Worm (Caenorhabditis elegans) whole organism, L2 larva: ENCODE results near the gene Y19D2B.1.

Source experiments
- C34F6.9 ChIP-seq: fragments of 150-350 bp; optimal IDR thresholded peaks from 2 replicates; lab custom pipeline; 2014; ENCODE audit warnings: missing biosample characterization, missing genetic modification characterization
- F13H6.1 ChIP-seq: sonication (generic microtip); optimal IDR thresholded peaks from 2 replicates; lab custom pipeline; 2016; ENCODE audit warnings: missing genetic modification characterization, missing compliant biosample characterization
- R02D3.7 ChIP-seq: fragments of 150-350 bp; optimal IDR thresholded peaks from 2 replicates; lab custom pipeline; 2014; ENCODE audit warnings: missing biosample characterization, missing genetic modification characterization
- alr-1 ChIP-seq: fragments of 150-350 bp; optimal IDR thresholded peaks from 2 replicates; lab custom pipeline; 2014; ENCODE audit warnings: missing biosample characterization, missing genetic modification characterization
- aly-2 ChIP-seq: fragments of 150-350 bp; optimal IDR thresholded peaks from 2 replicates; lab custom pipeline; 2014; ENCODE audit warnings: missing biosample characterization, missing genetic modification characterization
- ama-1 ChIP-seq: fragments of 150-350 bp; optimal IDR thresholded peaks from 2 replicates; lab custom pipeline; 2018; ENCODE audit warnings: inconsistent platforms
- ceh-16 ChIP-seq: fragments of 150-350 bp; optimal IDR thresholded peaks from 2 replicates; lab custom pipeline; 2014; ENCODE audit warnings: missing biosample characterization, missing genetic modification characterization
- ceh-82 ChIP-seq: fragments of 150-350 bp; optimal IDR thresholded peaks from 2 replicates; lab custom pipeline; 2014; ENCODE audit warnings: missing biosample characterization, missing genetic modification characterization
- crh-2 ChIP-seq: sonication (generic microtip); optimal IDR thresholded peaks from 2 replicates; lab custom pipeline; 2017; ENCODE audit warnings: missing biosample characterization, missing genetic modification characterization
- dmd-4 ChIP-seq: sonication (generic microtip); optimal IDR thresholded peaks from 2 replicates; lab custom pipeline; 2017; ENCODE audit warnings: missing biosample characterization, missing genetic modification characterization
- egl-27 ChIP-seq: sonication (generic microtip); optimal IDR thresholded peaks from 3 replicates; lab custom pipeline; 2017; ENCODE audit warnings: missing biosample characterization, missing genetic modification reagents, missing genetic modification characterization
- elt-1 ChIP-seq: fragments of 150-350 bp; optimal IDR thresholded peaks from 2 replicates; lab custom pipeline; 2014; ENCODE audit warnings: missing biosample characterization, missing genetic modification characterization
- elt-3 ChIP-seq: sonication (generic microtip); optimal IDR thresholded peaks from 2 replicates; lab custom pipeline; 2017; ENCODE audit warnings: missing biosample characterization, missing genetic modification characterization
- fos-1 ChIP-seq: fragments of 150-350 bp; optimal IDR thresholded peaks from 2 replicates; lab custom pipeline; 2014; ENCODE audit warnings: missing biosample characterization, missing genetic modification characterization
- gmeb-1 ChIP-seq: fragments of 150-350 bp; optimal IDR thresholded peaks from 2 replicates; lab custom pipeline; 2014; ENCODE audit warnings: missing biosample characterization, missing genetic modification characterization
- lin-11 ChIP-seq: fragments of 150-350 bp; sonication (generic microtip); optimal IDR thresholded peaks from 2 replicates; lab custom pipeline; 2014; ENCODE audit warnings: missing biosample characterization, missing genetic modification characterization, inconsistent platforms, mixed read lengths
- lin-13 ChIP-seq: fragments of 150-350 bp; optimal IDR thresholded peaks from 2 replicates; lab custom pipeline; 2014; ENCODE audit warnings: missing biosample characterization, missing genetic modification reagents, missing genetic modification characterization
- lsy-2 ChIP-seq, 2 experiments: fragments of 150-350 bp in 1 of 2; sonication (generic microtip) in 1 of 2; optimal IDR thresholded peaks; 2 replicates each; lab custom pipeline; 2014 to 2017; ENCODE audit warnings: missing biosample characterization in 2 of 2, missing genetic modification characterization in 2 of 2
- mab-5 ChIP-seq: fragments of 150-350 bp; optimal IDR thresholded peaks from 2 replicates; lab custom pipeline; 2014; ENCODE audit warnings: missing biosample characterization, missing genetic modification characterization
- mbf-1 ChIP-seq: sonication (generic microtip); optimal IDR thresholded peaks from 2 replicates; lab custom pipeline; 2017; ENCODE audit warnings: missing biosample characterization, missing genetic modification characterization
- mdl-1 ChIP-seq, 2 experiments: fragments of 150-350 bp in 1 of 2; sonication (generic microtip) in 1 of 2; optimal IDR thresholded peaks; 2 replicates each; lab custom pipeline; 2017; ENCODE audit warnings: missing biosample characterization in 2 of 2, missing genetic modification characterization in 2 of 2
- nhr-12 ChIP-seq: fragments of 150-350 bp; optimal IDR thresholded peaks from 2 replicates; lab custom pipeline; 2014; ENCODE audit warnings: missing biosample characterization, missing genetic modification characterization
- nhr-129 ChIP-seq: fragments of 150-350 bp; optimal IDR thresholded peaks from 2 replicates; lab custom pipeline; 2014; ENCODE audit warnings: missing biosample characterization, missing genetic modification characterization
- nhr-21 ChIP-seq: fragments of 150-350 bp; optimal IDR thresholded peaks from 2 replicates; lab custom pipeline; 2014; ENCODE audit warnings: missing biosample characterization, missing genetic modification characterization
- nhr-23 ChIP-seq: fragments of 150-350 bp; optimal IDR thresholded peaks from 2 replicates; lab custom pipeline; 2014; ENCODE audit warnings: missing biosample characterization, missing genetic modification reagents, missing genetic modification characterization
- nhr-237 ChIP-seq: fragments of 150-350 bp; optimal IDR thresholded peaks from 2 replicates; lab custom pipeline; 2014; ENCODE audit warnings: missing biosample characterization, missing genetic modification characterization
- nhr-25 ChIP-seq: fragments of 150-350 bp; sonication (generic microtip); optimal IDR thresholded peaks from 3 replicates; lab custom pipeline; 2014; ENCODE audit warnings: missing biosample characterization, missing genetic modification characterization
- nhr-6 ChIP-seq: fragments of 150-350 bp; optimal IDR thresholded peaks from 2 replicates; lab custom pipeline; 2014; ENCODE audit warnings: missing biosample characterization, missing genetic modification characterization
- nhr-77 ChIP-seq: fragments of 150-350 bp; optimal IDR thresholded peaks from 2 replicates; lab custom pipeline; 2014; ENCODE audit warnings: missing biosample characterization, missing genetic modification characterization
- sem-4 ChIP-seq: fragments of 150-350 bp; optimal IDR thresholded peaks from 2 replicates; lab custom pipeline; 2014; ENCODE audit warnings: missing biosample characterization, missing genetic modification reagents, missing genetic modification characterization
- skn-1 ChIP-seq: sonication (generic microtip); optimal IDR thresholded peaks from 2 replicates; lab custom pipeline; 2017; ENCODE audit warnings: missing biosample characterization, missing genetic modification characterization
- sma-3 ChIP-seq: sonication (generic microtip); optimal IDR thresholded peaks from 2 replicates; lab custom pipeline; 2016; ENCODE audit warnings: missing genetic modification reagents, missing genetic modification characterization, missing compliant biosample characterization
- sma-9 ChIP-seq, 2 experiments: fragments of 150-350 bp in 1 of 2; sonication (generic microtip) in 1 of 2; optimal IDR thresholded peaks; 2 replicates each; lab custom pipeline; 2014 to 2016; ENCODE audit warnings: missing genetic modification characterization in 2 of 2, mild to moderate bottlenecking in 1 of 2, missing biosample characterization in 1 of 2, missing compliant biosample characterization in 1 of 2, missing genetic modification reagents in 1 of 2, moderate library complexity in 1 of 2
- snpc-4 ChIP-seq: fragments of 150-350 bp; optimal IDR thresholded peaks from 2 replicates; lab custom pipeline; 2014; ENCODE audit warnings: missing biosample characterization, missing genetic modification characterization
- unc-39 ChIP-seq: fragments of 150-350 bp; optimal IDR thresholded peaks from 2 replicates; lab custom pipeline; 2014; ENCODE audit warnings: missing biosample characterization, missing genetic modification characterization
- unc-55 ChIP-seq: fragments of 150-350 bp; sonication (generic microtip); optimal IDR thresholded peaks from 3 replicates; lab custom pipeline; 2014; ENCODE audit warnings: missing biosample characterization, missing genetic modification reagents, missing genetic modification characterization
- unc-62 ChIP-seq: fragments of 150-350 bp; optimal IDR thresholded peaks from 2 replicates; lab custom pipeline; 2014; ENCODE audit warnings: missing biosample characterization, missing genetic modification reagents, missing genetic modification characterization
- zag-1 ChIP-seq: fragments of 150-350 bp; optimal IDR thresholded peaks from 2 replicates; lab custom pipeline; 2014; ENCODE audit warnings: missing biosample characterization, missing genetic modification characterization
- ztf-1 ChIP-seq: fragments of 200-800 bp; sonication (Bioruptor generic); conservative IDR thresholded peaks from 2 replicates; pipeline ENCODE4 v1.3.6; 2022; ENCODE audit warnings: missing genetic modification characterization, missing compliant biosample characterization
- ztf-11 ChIP-seq: sonication (generic microtip); optimal IDR thresholded peaks from 2 replicates; lab custom pipeline; 2017; ENCODE audit warnings: missing biosample characterization, missing genetic modification characterization
- ztf-4 ChIP-seq: fragments of 150-350 bp; optimal IDR thresholded peaks from 2 replicates; lab custom pipeline; 2014; ENCODE audit warnings: missing biosample characterization, missing genetic modification characterization

Gene Y19D2B.1

DNA sequence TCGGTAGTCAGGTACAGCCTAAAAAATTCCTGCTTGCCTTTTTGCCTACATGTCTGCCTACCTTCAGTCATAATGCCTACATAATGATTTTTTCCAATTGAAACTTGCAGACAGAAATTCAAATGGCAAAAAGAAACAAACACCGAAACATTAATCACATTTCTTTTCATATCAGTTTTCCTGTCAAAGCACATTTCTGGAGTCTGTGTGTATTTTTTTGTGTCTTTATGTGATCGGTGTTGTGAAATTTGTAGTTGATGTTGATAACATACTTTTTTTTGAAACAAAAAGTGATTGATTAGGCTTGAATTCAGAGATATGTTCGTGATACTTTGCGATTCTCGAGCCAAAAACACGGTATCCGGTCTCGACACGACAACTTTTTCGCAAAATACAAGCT, 26.6 kb upstream of the Y19D2B.1 start:
- no peak for TF ChIP-seq dmd-4 (tag; lab: Kevin White, UChicago)
- no peak for TF ChIP-seq ztf-11
- no peak for TF ChIP-seq alr-1 (tag; lab: Kevin White, UChicago)
- TF ChIP-seq aly-2 (tag; lab: Kevin White, UChicago) = no peak
- TF ChIP-seq elt-1 (tag; lab: Kevin White, UChicago) = no peak
- no peak for TF ChIP-seq mbf-1 (tag; lab: Kevin White, UChicago)
- no peak for TF ChIP-seq crh-2 (tag; lab: Kevin White, UChicago)
- no peak for TF ChIP-seq mdl-1 (tag; optimal IDR thresholded peaks at IDR 0.05; lab: Kevin White, UChicago)
- no peak for TF ChIP-seq elt-3 (tag; lab: Kevin White, UChicago)
- no peak for TF ChIP-seq nhr-77 (tag; lab: Kevin White, UChicago)
- no peak for TF ChIP-seq nhr-6 (tag; lab: Kevin White, UChicago)
- no peak for TF ChIP-seq R02D3.7 (tag; lab: Kevin White, UChicago)
- no peak for TF ChIP-seq sma-9 (GFP tag; optimal IDR thresholded peaks at IDR 0.05; lab: Kevin White, UChicago)
- no peak for TF ChIP-seq sma-9 (tag; optimal IDR thresholded peaks at IDR 0.05; lab: Kevin White, UChicago)
- no peak for TF ChIP-seq gmeb-1
- TF ChIP-seq snpc-4 = no peak
- no peak for TF ChIP-seq unc-39 (tag; lab: Kevin White, UChicago)

DNA sequence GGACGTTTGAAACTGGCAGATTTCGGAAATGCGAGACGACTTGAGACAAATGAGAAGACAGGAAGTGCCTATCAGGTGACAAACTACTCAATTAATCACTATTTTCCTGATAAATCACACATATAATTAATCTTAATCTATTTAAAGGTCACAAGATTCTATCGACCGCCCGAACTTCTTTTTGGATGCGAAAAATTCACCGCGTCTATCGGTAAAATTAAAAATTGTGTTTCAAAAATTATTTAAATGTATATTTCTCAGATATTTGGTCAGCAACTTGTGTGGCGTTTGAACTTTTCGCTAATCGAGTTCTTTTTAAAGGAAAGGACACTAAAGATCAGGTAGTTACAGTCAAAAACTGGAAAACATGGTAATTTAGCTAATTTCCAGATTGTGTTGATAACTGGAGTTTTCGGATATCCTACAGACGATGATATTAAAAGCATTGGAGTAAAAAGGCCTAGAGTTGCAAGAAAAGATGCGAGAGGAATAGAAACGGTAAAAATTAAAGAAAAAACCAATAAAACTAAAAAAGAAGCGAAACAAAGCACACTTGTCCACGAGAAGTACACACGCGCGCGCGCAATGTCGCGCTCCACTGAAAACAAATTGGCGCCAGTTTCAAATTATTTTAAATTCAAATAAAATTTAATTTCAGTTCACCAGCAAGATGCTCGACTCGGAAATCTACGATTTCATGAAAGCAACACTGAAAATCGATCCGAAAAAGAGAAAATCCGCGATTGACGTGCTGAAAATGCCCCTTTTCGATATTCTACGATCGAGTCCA, 25.7 kb upstream of the Y19D2B.1 start:
- TF ChIP-seq ztf-1 (GFP tag; lab: Robert Waterston, UW) (no peak), nhr-129 (tag; lab: Kevin White, UChicago) (no peak), nhr-237 (tag; lab: Kevin White, UChicago) (no peak), unc-55 (GFP tag; lab: Kevin White, UChicago) (no peak), nhr-23 (tag; lab: Kevin White, UChicago) (no peak), unc-62 (no peak), mbf-1 (tag; lab: Kevin White, UChicago) (no peak), elt-3 (tag; lab: Kevin White, UChicago) (no peak), nhr-77 (tag; lab: Kevin White, UChicago) (no peak), nhr-6 (tag; lab: Kevin White, UChicago) (no peak), elt-1 (tag; lab: Kevin White, UChicago) (no peak), ztf-11 (no peak), lin-11 (tag; lab: Kevin White, UChicago) (no peak), nhr-21 (tag; lab: Kevin White, UChicago) (no peak), C34F6.9 (tag; lab: Kevin White, UChicago) (no peak), snpc-4 (no peak), gmeb-1 (no peak)
- TF ChIP-seq, all 48 proteins: peak for 0

DNA sequence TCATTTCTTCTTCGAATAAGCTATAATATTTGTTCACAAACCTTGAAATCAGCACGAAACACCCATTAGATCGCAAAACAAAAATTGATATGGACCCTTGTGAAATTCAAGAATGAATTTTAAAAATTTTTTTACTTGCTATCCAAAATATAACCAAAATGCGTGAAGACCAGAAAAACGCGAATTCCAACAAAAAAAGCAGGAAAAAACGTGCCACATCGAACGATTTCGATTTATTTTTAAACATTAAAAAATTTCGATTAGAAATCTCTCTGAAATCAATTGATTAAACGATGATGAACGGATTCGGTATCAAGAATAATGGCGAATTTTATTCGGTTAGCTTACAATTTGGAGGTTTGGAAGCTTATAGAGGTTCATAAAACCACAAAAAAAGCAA, 24.5 kb upstream of the Y19D2B.1 start, which contains the start of the genes tceb-3 and gskl-1:
TSS of gene tceb-3 (minus strand) at position 101 of the 400 bp plus-strand sequence.
TSS of gene gskl-1 (plus strand) at position 243 of the 400 bp plus-strand sequence.
- TF ChIP-seq skn-1 (tag; lab: Kevin White, UChicago) = no peak
- no peak for TF ChIP-seq lin-13 (GFP tag; lab: Kevin White, UChicago)
- no peak for TF ChIP-seq ztf-4 (tag; lab: Kevin White, UChicago)
- no peak for TF ChIP-seq ztf-1 (GFP tag; lab: Robert Waterston, UW)
- no peak for TF ChIP-seq snpc-4
- no peak for TF ChIP-seq lsy-2 (tag; optimal IDR thresholded peaks at IDR 0.05; lab: Kevin White, UChicago)
- no peak for TF ChIP-seq elt-1 (tag; lab: Kevin White, UChicago)
- TF ChIP-seq zag-1 (tag; lab: Kevin White, UChicago) = no peak
- TF ChIP-seq nhr-25 = no peak
- TF ChIP-seq nhr-129 (tag; lab: Kevin White, UChicago) = no peak

DNA sequence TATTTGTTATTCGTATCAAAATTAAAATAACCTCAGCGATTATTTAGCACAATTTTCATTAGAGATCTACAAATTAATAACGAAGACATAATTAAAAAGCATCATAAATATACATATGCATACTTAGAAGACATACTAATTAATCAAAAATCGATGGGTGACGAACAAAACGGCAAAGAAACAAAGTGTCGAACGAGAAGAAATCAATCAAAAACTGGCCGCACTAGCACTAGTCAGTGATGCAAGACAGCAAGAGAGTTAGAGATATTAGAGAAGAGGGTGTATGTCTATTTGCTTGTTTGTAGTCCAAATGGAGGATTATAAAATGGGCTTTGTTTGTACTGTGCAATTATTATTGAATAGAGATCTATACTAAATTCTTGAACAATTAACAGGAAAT, 24.1 kb upstream of the Y19D2B.1 start:
- no peak for TF ChIP-seq sma-3 (GFP tag; lab: Kevin White, UChicago)
- no peak for TF ChIP-seq alr-1 (tag; lab: Kevin White, UChicago)
- TF ChIP-seq nhr-21 (tag; lab: Kevin White, UChicago) = no peak
- TF ChIP-seq zag-1 (tag; lab: Kevin White, UChicago) = no peak
- TF ChIP-seq sma-9 (GFP tag; optimal IDR thresholded peaks at IDR 0.05; lab: Kevin White, UChicago) = peak; percentile 11
- TF ChIP-seq sma-9 (tag; optimal IDR thresholded peaks at IDR 0.05; lab: Kevin White, UChicago) = no peak
- peak in 1 of 2 experiments; percentile 50 for TF ChIP-seq lsy-2 (tag; optimal IDR thresholded peaks at IDR 0.05; lab: Kevin White, UChicago)
- TF ChIP-seq egl-27 = no peak
- no peak for TF ChIP-seq dmd-4 (tag; lab: Kevin White, UChicago)
- TF ChIP-seq mbf-1 (tag; lab: Kevin White, UChicago) = no peak
- TF ChIP-seq nhr-12 (tag; lab: Kevin White, UChicago) = no peak
- TF ChIP-seq sem-4 (tag; lab: Kevin White, UChicago) = peak; percentile 44
- peak; percentile 20 for TF ChIP-seq ceh-16 (tag; lab: Kevin White, UChicago)
- TF ChIP-seq lin-11 (tag; lab: Kevin White, UChicago) = no peak
- TF ChIP-seq mdl-1 (tag; optimal IDR thresholded peaks at IDR 0.05; lab: Kevin White, UChicago) = peak in 1 of 2 experiments; percentile 23
- TF ChIP-seq skn-1 (tag; lab: Kevin White, UChicago) = no peak
- TF ChIP-seq nhr-23 (tag; lab: Kevin White, UChicago) = no peak
- TF ChIP-seq nhr-77 (tag; lab: Kevin White, UChicago) = no peak
- peak; percentile 68 for TF ChIP-seq mab-5 (tag; lab: Kevin White, UChicago)
- TF ChIP-seq elt-1 (tag; lab: Kevin White, UChicago) = no peak
- TF ChIP-seq R02D3.7 (tag; lab: Kevin White, UChicago) = no peak
- TF ChIP-seq ama-1 (lab: Kevin White, UChicago) = no peak
- peak; percentile 28 for TF ChIP-seq fos-1 (tag; lab: Kevin White, UChicago)
- TF ChIP-seq snpc-4 = no peak
- TF ChIP-seq F13H6.1 (tag; lab: Kevin White, UChicago) = peak; percentile 6
- peak; percentile 64 for TF ChIP-seq nhr-129 (tag; lab: Kevin White, UChicago)
- TF ChIP-seq ceh-82 (tag; lab: Kevin White, UChicago) = no peak
- no peak for TF ChIP-seq ztf-1 (GFP tag; lab: Robert Waterston, UW)
- TF ChIP-seq C34F6.9 (tag; lab: Kevin White, UChicago) = peak; percentile 58
- TF ChIP-seq unc-39 (tag; lab: Kevin White, UChicago) = no peak
- TF ChIP-seq unc-55 (GFP tag; lab: Kevin White, UChicago) = peak; percentile 57
